Worm (Caenorhabditis elegans): ENCODE data around the gene C06A1.3.

DNA sequence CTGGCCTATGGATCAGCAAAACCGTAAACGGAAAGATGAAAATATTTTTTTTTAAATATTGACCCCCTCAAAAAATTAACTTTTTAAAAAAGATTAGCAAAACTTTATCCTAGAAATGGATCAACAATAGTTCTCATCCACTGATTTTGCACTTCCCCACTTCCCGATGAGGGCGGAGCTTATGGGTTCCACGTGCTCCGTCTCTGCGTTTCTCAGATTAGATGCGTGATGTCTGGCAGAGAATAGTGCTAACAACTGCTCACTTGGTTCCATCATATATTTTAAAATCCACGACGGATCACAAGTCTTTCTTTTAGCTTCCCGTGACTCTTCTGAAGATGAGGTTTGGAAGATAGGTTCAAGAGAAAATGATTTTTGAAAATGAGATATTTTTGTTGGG is 13.7 kb upstream of the C06A1.3 start:
- TF ChIP-seq nhr-47 (tag; optimal IDR thresholded peaks at IDR 0.05) (no peak), snpc-4 (tag; optimal IDR thresholded peaks at IDR 0.05) (no peak), pqm-1 (tag; optimal IDR thresholded peaks at IDR 0.05) (no peak), fos-1 (tag; optimal IDR thresholded peaks at IDR 0.05) (no peak), unc-62 (GFP tag; optimal IDR thresholded peaks at IDR 0.05) (no peak), efl-1 (optimal IDR thresholded peaks at IDR 0.05) (peak in 1 of 2 experiments; percentile 3), efl-1 (GFP tag; optimal IDR thresholded peaks at IDR 0.05 in 1 of 2) (peak in 1 of 2 experiments; percentile 89), sox-4 (tag; optimal IDR thresholded peaks at IDR 0.05) (no peak), ceh-63 (GFP tag; optimal IDR thresholded peaks at IDR 0.05) (no peak), mdl-1 (tag; optimal IDR thresholded peaks at IDR 0.05) (peak in 1 of 2 experiments; percentile 87)

Data from whole organism, L1 larva.